Fruit fly (Drosophila melanogaster) whole organism, embryonic: ENCODE measurements around the gene CG15286.

Experiments used
- Atf3 ChIP-seq: fragments of 200-800 bp; sonication (Bioruptor generic); optimal IDR thresholded peaks from 3 replicates; lab custom pipeline; 2016; ENCODE audit warnings: missing biosample characterization, missing genetic modification characterization
- CG10267 ChIP-seq: fragments of 200-800 bp; sonication (Bioruptor generic); optimal IDR thresholded peaks from 2 replicates; lab custom pipeline; 2018; ENCODE audit warnings: missing biosample characterization, mild to moderate bottlenecking, missing genetic modification characterization, moderate library complexity
- CG10366 ChIP-seq: fragments of 200-800 bp; sonication (Bioruptor generic); IDR thresholded peaks from 2 replicates; pipeline ENCODE4 v1.3.6; 2022; ENCODE audit warnings: missing biosample characterization, missing genetic modification characterization
- CG11085 ChIP-seq: fragments of 200-800 bp; sonication (Bioruptor generic); IDR thresholded peaks from 2 replicates; pipeline ENCODE4 v1.3.6; 2022; ENCODE audit warnings: missing biosample characterization, missing genetic modification characterization
- CG11723 ChIP-seq: fragments of 200-800 bp; sonication (Bioruptor generic); optimal IDR thresholded peaks from 2 replicates; lab custom pipeline; 2017; ENCODE audit warnings: missing biosample characterization, mild to moderate bottlenecking, missing genetic modification characterization
- CG12104 ChIP-seq: fragments of 200-800 bp; sonication (Bioruptor generic); optimal IDR thresholded peaks from 3 replicates; lab custom pipeline; 2016; ENCODE audit warnings: missing biosample characterization, missing genetic modification characterization
- CG12219 ChIP-seq: fragments of 200-800 bp; sonication (Bioruptor generic); optimal IDR thresholded peaks from 3 replicates; lab custom pipeline; 2018; ENCODE audit warnings: missing biosample characterization, mild to moderate bottlenecking, missing genetic modification characterization
- CG13296 ChIP-seq: fragments of 200-800 bp; sonication (Bioruptor generic); optimal IDR thresholded peaks from 3 replicates; lab custom pipeline; 2018; ENCODE audit warnings: missing biosample characterization, mild to moderate bottlenecking, missing genetic modification characterization
- CG17186 ChIP-seq: fragments of 200-800 bp; sonication (Bioruptor generic); optimal IDR thresholded peaks from 3 replicates; lab custom pipeline; 2017; ENCODE audit warnings: missing biosample characterization, missing genetic modification reagents, missing genetic modification characterization
- CG18011 ChIP-seq: fragments of 200-800 bp; sonication (Bioruptor generic); optimal IDR thresholded peaks from 2 replicates; lab custom pipeline; 2017; ENCODE audit warnings: missing biosample characterization, missing genetic modification characterization, mild to moderate bottlenecking, moderate library complexity, missing genotype
- CG31388 ChIP-seq: fragments of 200-800 bp; sonication (Bioruptor generic); optimal IDR thresholded peaks from 2 replicates; lab custom pipeline; 2016; ENCODE audit warnings: missing biosample characterization, missing genetic modification characterization
- CG34422 ChIP-seq: fragments of 200-800 bp; sonication (Bioruptor generic); IDR thresholded peaks from 3 replicates; pipeline ENCODE4 v1.3.6; 2022; ENCODE audit warnings: missing biosample characterization, missing genetic modification characterization
- CG3995 ChIP-seq: fragments of 200-800 bp; sonication (Bioruptor generic); optimal IDR thresholded peaks from 3 replicates; lab custom pipeline; 2016; ENCODE audit warnings: missing biosample characterization, missing genetic modification characterization
- CG4424 ChIP-seq: fragments of 200-800 bp; sonication (Bioruptor generic); optimal IDR thresholded peaks from 3 replicates; lab custom pipeline; 2016; ENCODE audit warnings: missing biosample characterization, missing genetic modification characterization
- CG5180 ChIP-seq: fragments of 200-800 bp; sonication (Bioruptor generic); optimal IDR thresholded peaks from 3 replicates; lab custom pipeline; 2017; ENCODE audit warnings: missing biosample characterization, missing genetic modification characterization, mild to moderate bottlenecking, moderate library complexity, missing genetic modification reagents
- CG6689 ChIP-seq: fragments of 200-800 bp; sonication (Bioruptor generic); IDR thresholded peaks from 2 replicates; pipeline ENCODE4 v1.3.6; 2022; ENCODE audit warnings: missing biosample characterization, missing genetic modification characterization
- CG7839 ChIP-seq: fragments of 200-800 bp; sonication (Bioruptor generic); optimal IDR thresholded peaks from 3 replicates; lab custom pipeline; 2018; ENCODE audit warnings: missing biosample characterization, mild to moderate bottlenecking, missing genetic modification characterization, moderate library complexity
- CG8359 ChIP-seq: fragments of 200-800 bp; sonication (Bioruptor generic); optimal IDR thresholded peaks from 2 replicates; lab custom pipeline; 2017; ENCODE audit warnings: missing biosample characterization, mild to moderate bottlenecking, missing genetic modification characterization, borderline replicate concordance
- CG8944 ChIP-seq: fragments of 200-800 bp; sonication (Bioruptor generic); optimal IDR thresholded peaks from 3 replicates; lab custom pipeline; 2016; ENCODE audit warnings: missing biosample characterization, missing genetic modification characterization
- CTCF ChIP-seq: fragments of 200-800 bp; sonication (Bioruptor generic); optimal IDR thresholded peaks from 2 replicates; lab custom pipeline; 2017; ENCODE audit warnings: missing biosample characterization, mild to moderate bottlenecking, missing genetic modification characterization, moderate library complexity
- Ets97D ChIP-seq: fragments of 200-800 bp; sonication (Bioruptor generic); optimal IDR thresholded peaks from 3 replicates; lab custom pipeline; 2016; ENCODE audit warnings: missing biosample characterization, missing genetic modification characterization
- HmgD ChIP-seq: fragments of 200-800 bp; sonication (Bioruptor generic); optimal IDR thresholded peaks from 3 replicates; lab custom pipeline; 2016; ENCODE audit warnings: missing biosample characterization, missing genetic modification characterization
- Hmx ChIP-seq: fragments of 200-800 bp; sonication (Bioruptor generic); optimal IDR thresholded peaks from 2 replicates; lab custom pipeline; 2016; ENCODE audit warnings: missing biosample characterization, missing genetic modification characterization
- Lpt ChIP-seq: fragments of >200 bp; optimal IDR thresholded peaks from 2 replicates; lab custom pipeline; 2018; ENCODE audit warnings: missing biosample characterization, missing genetic modification characterization
- Myb ChIP-seq: fragments of 200-800 bp; sonication (Bioruptor generic); optimal IDR thresholded peaks from 2 replicates; lab custom pipeline; 2016; ENCODE audit warnings: missing biosample characterization, missing genetic modification characterization
- NC2α ChIP-seq: fragments of 200-800 bp; sonication (Bioruptor generic); optimal IDR thresholded peaks from 2 replicates; lab custom pipeline; 2016; ENCODE audit warnings: missing biosample characterization, missing genetic modification characterization
- Oaz ChIP-seq: fragments of 200-800 bp; sonication (Bioruptor generic); IDR thresholded peaks from 2 replicates; pipeline ENCODE4 v1.3.6; 2022; ENCODE audit warnings: missing biosample characterization, missing genetic modification characterization
- TFAM ChIP-seq: fragments of 200-800 bp; sonication (Bioruptor generic); optimal IDR thresholded peaks from 2 replicates; lab custom pipeline; 2017; ENCODE audit warnings: missing biosample characterization, missing genetic modification characterization, inconsistent platforms
- Tbp ChIP-seq: fragments of >200 bp; optimal IDR thresholded peaks from 2 replicates; lab custom pipeline; 2018; ENCODE audit warnings: missing biosample characterization, missing genetic modification characterization
- Xbp1 ChIP-seq: fragments of 200-800 bp; sonication (Bioruptor generic); optimal IDR thresholded peaks from 3 replicates; lab custom pipeline; 2016; ENCODE audit warnings: missing biosample characterization, mild to moderate bottlenecking, missing genetic modification characterization
- aop ChIP-seq: fragments of 200-800 bp; sonication (Bioruptor generic); IDR thresholded peaks from 2 replicates; pipeline ENCODE4 v1.3.6; 2022; ENCODE audit warnings: missing biosample characterization, missing genetic modification characterization
- ash1 ChIP-seq: fragments of 200-800 bp; sonication (Bioruptor generic); optimal IDR thresholded peaks from 2 replicates; lab custom pipeline; 2018; ENCODE audit warnings: missing biosample characterization, mild to moderate bottlenecking, missing genetic modification characterization
- btn ChIP-seq: fragments of 200-800 bp; sonication (Bioruptor generic); optimal IDR thresholded peaks from 2 replicates; lab custom pipeline; 2016; ENCODE audit warnings: missing biosample characterization, missing genetic modification characterization
- esg ChIP-seq: fragments of 200-800 bp; sonication (Bioruptor generic); conservative IDR thresholded peaks from 2 replicates; pipeline ENCODE4 v1.3.6; 2022; ENCODE audit warnings: missing biosample characterization, missing genetic modification characterization
- grau ChIP-seq: fragments of 200-800 bp; optimal IDR thresholded peaks from 3 replicates; lab custom pipeline; 2019; ENCODE audit warnings: missing biosample characterization, mild to moderate bottlenecking, missing genetic modification characterization, moderate library complexity
- ind ChIP-seq: fragments of 200-800 bp; sonication (Bioruptor generic); optimal IDR thresholded peaks from 3 replicates; lab custom pipeline; 2016; ENCODE audit warnings: missing biosample characterization, missing genetic modification characterization
- kah ChIP-seq: fragments of 200-800 bp; sonication (Bioruptor generic); optimal IDR thresholded peaks from 2 replicates; lab custom pipeline; 2018; ENCODE audit warnings: missing biosample characterization, mild to moderate bottlenecking, missing genetic modification characterization
- ken ChIP-seq: fragments of 200-800 bp; sonication (Bioruptor generic); IDR thresholded peaks from 3 replicates; pipeline ENCODE4 v1.3.6; 2022; ENCODE audit warnings: missing biosample characterization, missing genetic modification characterization
- lov ChIP-seq, 2 experiments: fragments of 200-800 bp in 1 of 2; fragments of >200 bp in 1 of 2; sonication (Bioruptor generic) in 1 of 2; IDR thresholded peaks in 1 of 2; optimal IDR thresholded peaks in 1 of 2; 2 replicates in 1 of 2; 3 replicates in 1 of 2; pipeline versions ENCODE4 v1.3.6 to Lab custom; 2017 to 2022; ENCODE audit warnings: missing biosample characterization in 1 of 2, missing genetic modification characterization in 1 of 2
- mirr ChIP-seq: fragments of 200-800 bp; sonication (Bioruptor generic); optimal IDR thresholded peaks from 3 replicates; lab custom pipeline; 2018; ENCODE audit warnings: missing biosample characterization, mild to moderate bottlenecking, missing genetic modification characterization
- nmo ChIP-seq: fragments of 200-800 bp; sonication (Bioruptor generic); optimal IDR thresholded peaks from 2 replicates; lab custom pipeline; 2018; ENCODE audit warnings: missing biosample characterization, mild to moderate bottlenecking, missing genetic modification characterization, moderate library complexity
- ranshi ChIP-seq: fragments of 200-800 bp; sonication (Bioruptor generic); IDR thresholded peaks from 2 replicates; pipeline ENCODE4 v1.3.6; 2022; ENCODE audit warnings: missing biosample characterization, missing genetic modification characterization
- repo ChIP-seq: fragments of 200-800 bp; sonication (Bioruptor generic); optimal IDR thresholded peaks from 2 replicates; lab custom pipeline; 2016; ENCODE audit warnings: missing biosample characterization, missing genetic modification characterization
- row ChIP-seq: fragments of 200-800 bp; sonication (Bioruptor generic); IDR thresholded peaks from 3 replicates; pipeline ENCODE4 v1.3.6; 2022; ENCODE audit warnings: missing biosample characterization, missing genetic modification characterization
- salm ChIP-seq: fragments of 200-800 bp; sonication (Bioruptor generic); optimal IDR thresholded peaks from 2 replicates; lab custom pipeline; 2018; ENCODE audit warnings: missing biosample characterization, mild to moderate bottlenecking, missing genetic modification characterization
- shn ChIP-seq: fragments of 200-800 bp; sonication (Bioruptor generic); optimal IDR thresholded peaks from 3 replicates; lab custom pipeline; 2016; ENCODE audit warnings: missing biosample characterization, missing genetic modification characterization
- slbo ChIP-seq: fragments of 200-800 bp; sonication (Bioruptor generic); IDR thresholded peaks from 2 replicates; pipeline ENCODE4 v1.3.6; 2022; ENCODE audit warnings: missing biosample characterization, missing genetic modification characterization
- stwl ChIP-seq: fragments of 200-800 bp; sonication (Bioruptor generic); optimal IDR thresholded peaks from 3 replicates; lab custom pipeline; 2018; ENCODE audit warnings: missing biosample characterization, mild to moderate bottlenecking, missing genetic modification characterization, moderate library complexity
- toy ChIP-seq: fragments of 200-800 bp; sonication (Bioruptor generic); IDR thresholded peaks from 2 replicates; pipeline ENCODE4 v1.3.6; 2022; ENCODE audit warnings: missing biosample characterization, missing genetic modification characterization
- wor ChIP-seq: fragments of 200-800 bp; sonication (Bioruptor generic); IDR thresholded peaks from 2 replicates; pipeline ENCODE4 v1.3.6; 2022; ENCODE audit warnings: missing biosample characterization, missing genetic modification characterization
- zf30C ChIP-seq: fragments of 200-800 bp; sonication (Bioruptor generic); optimal IDR thresholded peaks from 3 replicates; lab custom pipeline; 2018; ENCODE audit warnings: missing biosample characterization, mild to moderate bottlenecking, missing genetic modification characterization
- zfh1 ChIP-seq: fragments of 200-800 bp; sonication (Bioruptor generic); IDR thresholded peaks from 3 replicates; pipeline ENCODE4 v1.3.6; 2022; ENCODE audit warnings: missing biosample characterization, missing genetic modification characterization

The CG15286 gene

DNA sequence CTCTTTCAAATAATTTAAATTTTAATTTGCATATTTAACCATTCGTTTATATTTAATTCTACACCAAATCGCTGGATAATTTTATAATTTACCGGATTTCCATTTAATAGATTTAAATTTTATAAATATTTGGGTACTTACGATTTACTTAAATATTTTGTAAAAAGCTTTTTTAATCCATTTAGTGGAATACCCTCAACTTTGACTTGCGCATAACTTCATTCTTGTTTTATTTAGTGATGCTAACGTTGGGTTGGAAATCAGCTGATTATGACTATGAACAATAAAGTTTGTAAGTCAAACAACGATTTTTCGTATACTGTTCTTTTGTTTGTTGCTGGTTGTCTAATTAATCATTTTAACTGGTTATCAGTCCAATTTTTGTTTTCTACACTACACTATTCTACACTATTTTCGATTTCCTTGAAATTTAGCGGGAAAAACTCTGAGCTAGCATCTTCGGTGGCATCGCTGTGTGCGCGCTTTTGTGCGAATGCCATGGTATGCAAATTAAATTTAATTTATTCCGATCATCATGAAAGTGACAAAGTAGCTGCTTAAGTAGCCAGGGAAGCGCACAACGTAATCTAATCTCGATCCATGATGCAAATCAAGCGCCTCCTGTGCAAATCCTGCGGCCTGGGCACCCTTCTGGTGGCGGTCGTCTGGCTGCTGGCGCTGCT lies 20.9 kb downstream of the CG15286 start, which contains the start of gene Pgant35A (continued):
- TF ChIP-seq stwl (tag; lab: Kevin White, UChicago) (peak; percentile 25), CG31388 (no peak), CG10267 (tag; lab: Kevin White, UChicago) (peak; percentile 51), shn (GFP tag; lab: Kevin White, UChicago) (peak; percentile 25), Ets97D (peak; percentile 8), NC2α (GFP tag; lab: Kevin White, UChicago) (no peak), CG13296 (peak; percentile 36), Xbp1 (peak; percentile 11), Myb (GFP tag; lab: Kevin White, UChicago) (peak; percentile 37), ken (GFP tag; lab: Robert Waterston, UW) (no peak), lov (optimal IDR thresholded peaks at IDR 0.05; lab: Kevin White, UChicago) (no peak), lov (GFP tag; IDR thresholded peaks at IDR 0.05; lab: Robert Waterston, UW) (no peak), Atf3 (GFP tag; lab: Kevin White, UChicago) (no peak), CG5180 (GFP tag; lab: Kevin White, UChicago) (no peak), nmo (GFP tag; lab: Kevin White, UChicago) (peak; percentile 40), grau (tag; lab: Kevin White, UChicago) (peak; percentile 58), CG11085 (GFP tag; lab: Robert Waterston, UW) (no peak), CG34422 (GFP tag; lab: Robert Waterston, UW) (no peak), CG12104 (GFP tag; lab: Kevin White, UChicago) (no peak), ranshi (GFP tag; lab: Robert Waterston, UW) (no peak), esg (GFP tag; lab: Robert Waterston, UW) (no peak), CG10366 (GFP tag; lab: Robert Waterston, UW) (no peak), salm (no peak), zfh1 (GFP tag; lab: Robert Waterston, UW) (no peak), TFAM (no peak), Oaz (no peak), CG11723 (GFP tag; lab: Kevin White, UChicago) (no peak), slbo (GFP tag; lab: Robert Waterston, UW) (peak; percentile 37), mirr (no peak), CG18011 (GFP tag; lab: Kevin White, UChicago) (peak; percentile 23), wor (GFP tag; lab: Robert Waterston, UW) (no peak), CG4424 (GFP tag; lab: Kevin White, UChicago) (no peak), kah (GFP tag; lab: Kevin White, UChicago) (no peak), Lpt (GFP tag; lab: Kevin White, UChicago) (no peak), CG8359 (GFP tag; lab: Kevin White, UChicago) (no peak), CG3995 (GFP tag; lab: Kevin White, UChicago) (no peak), aop (GFP tag; lab: Robert Waterston, UW) (no peak), CG17186 (GFP tag; lab: Kevin White, UChicago) (peak; percentile 49), ind (GFP tag; lab: Kevin White, UChicago) (no peak), Tbp (GFP tag; lab: Kevin White, UChicago) (no peak), CG8944 (GFP tag; lab: Kevin White, UChicago) (no peak), CTCF (GFP tag; lab: Kevin White, UChicago) (no peak), Hmx (no peak), ash1 (GFP tag; lab: Kevin White, UChicago) (no peak), row (GFP tag; lab: Robert Waterston, UW) (peak; percentile 95), CG12219 (GFP tag; lab: Kevin White, UChicago) (no peak), CG7839 (tag; lab: Kevin White, UChicago) (peak; percentile 42), HmgD (GFP tag; lab: Kevin White, UChicago) (no peak), zf30C (GFP tag; lab: Kevin White, UChicago) (no peak), repo (no peak), CG6689 (GFP tag; lab: Robert Waterston, UW) (0 out of 2 replicates have a peak, but pooled peaks have one; percentile 24), toy (GFP tag; lab: Robert Waterston, UW) (no peak), btn (GFP tag; lab: Kevin White, UChicago) (no peak)
